Worm (Caenorhabditis elegans): ENCODE results near the gene F23F1.2.

F23F1.2 gene

ce11 chrII:79166-79565 is 45.2 kb downstream of the F23F1.2 start, which contains the start of gene C23H3.9:
C23H3.9 (minus strand) TSS chrII:79266.
- TF ChIP-seq gei-8 (GFP tag; optimal IDR thresholded peaks at IDR 0.05) (no peak), attf-4 (tag; optimal IDR thresholded peaks at IDR 0.05) (no peak), dve-1 (tag; optimal IDR thresholded peaks at IDR 0.05; ENCODE audit: insufficient read depth) (no peak), nhr-237 (tag; optimal IDR thresholded peaks at IDR 0.05) (no peak), lin-39 (tag; optimal IDR thresholded peaks at IDR 0.05) (no peak), F26F4.8 (GFP tag; conservative IDR thresholded peaks at IDR 0.05) (no peak), dmd-8 (GFP tag; IDR thresholded peaks at IDR 0.05) (no peak), nhr-76 (tag; optimal IDR thresholded peaks at IDR 0.05) (no peak)

ce11 chrII:84134-84533 is 50.1 kb downstream of the F23F1.2 start, which contains the start of gene C50D2.6:
C50D2.6 (plus strand) TSS chrII:84434.
- TF ChIP-seq unc-62 (GFP tag; optimal IDR thresholded peaks at IDR 0.05 in 1 of 2) (peak in 1 of 2 experiments; percentile 13), unc-62 (tag; optimal IDR thresholded peaks at IDR 0.05) (no peak), hlh-11 (tag; optimal IDR thresholded peaks at IDR 0.05) (no peak)

Measured in whole organism, L4 larva.